Fruit fly (Drosophila melanogaster): ENCODE results near the gene CG5895.
A peak's percentile ranks its signal among the peaks of the same experiment; 100 is the strongest.

Gene CG5895

DNA sequence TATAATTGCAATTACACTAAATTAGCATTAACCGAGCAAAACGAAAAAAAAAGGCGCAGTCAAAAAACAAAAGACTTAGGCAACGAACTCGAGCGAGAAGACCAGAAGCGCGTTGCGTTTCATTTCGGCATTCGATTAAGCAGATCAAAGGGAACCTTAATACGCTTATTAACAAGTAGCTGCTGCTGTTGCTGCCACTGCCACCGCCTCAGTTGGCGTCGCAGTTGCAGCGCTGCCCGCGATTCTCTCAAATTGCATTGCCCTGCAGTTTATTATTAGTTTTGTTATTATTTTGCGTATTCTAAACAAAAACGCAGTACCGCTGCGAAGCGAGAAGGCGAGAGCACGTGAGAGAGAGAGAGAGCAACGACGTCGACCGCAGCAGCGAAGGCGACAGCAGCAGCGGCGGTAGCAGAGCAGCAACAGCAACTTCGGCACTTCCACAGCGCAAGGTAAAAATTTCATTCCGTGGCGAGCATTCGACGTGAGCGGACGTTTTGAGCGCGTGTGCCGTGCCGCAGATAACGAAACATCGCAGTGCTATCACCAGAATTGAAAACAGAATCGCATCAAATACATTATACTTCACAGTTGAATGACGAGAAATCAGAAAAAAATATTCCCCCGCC lies 12.2 kb upstream of the CG5895 start, which contains the start of gene Notum (continued):
- TF ChIP-seq CG4854 (GFP tag; optimal IDR thresholded peaks at IDR 0.05) (no peak), cad (GFP tag; optimal IDR thresholded peaks at IDR 0.05) (peak; percentile 45), CG2712 (tag; optimal IDR thresholded peaks at IDR 0.05) (peak; percentile 9), dm (GFP tag; optimal IDR thresholded peaks at IDR 0.05) (no peak), Spps (tag; optimal IDR thresholded peaks at IDR 0.05) (no peak), Adf1 (GFP tag; IDR thresholded peaks at IDR 0.05) (peak; percentile 93), schlank (tag; optimal IDR thresholded peaks at IDR 0.05) (no peak), CG5180 (GFP tag; optimal IDR thresholded peaks at IDR 0.05) (no peak), CG31365 (tag; optimal IDR thresholded peaks at IDR 0.05) (no peak), CG2202 (tag; optimal IDR thresholded peaks at IDR 0.05) (no peak), ato (GFP tag; IDR thresholded peaks at IDR 0.05; ENCODE audit: partially characterized antibody) (peak; percentile 28; the same call in 1 of the 2 replicates), CG7963 (GFP tag; IDR thresholded peaks at IDR 0.05; ENCODE audit: partially characterized antibody) (no peak), CG16863 (GFP tag; optimal IDR thresholded peaks at IDR 0.05) (peak; percentile 11), Dfd (GFP tag; optimal IDR thresholded peaks at IDR 0.05) (no peak), trem (tag; optimal IDR thresholded peaks at IDR 0.05) (no peak), Rx (GFP tag; IDR thresholded peaks at IDR 0.05) (no peak), ab (GFP tag; optimal IDR thresholded peaks at IDR 0.05) (no peak), Dbx (GFP tag; IDR thresholded peaks at IDR 0.05) (no peak), CG11696 (GFP tag; IDR thresholded peaks at IDR 0.05) (no peak), Dek (tag; optimal IDR thresholded peaks at IDR 0.05) (no peak), row (GFP tag; IDR thresholded peaks at IDR 0.05) (no peak), ro (GFP tag; IDR thresholded peaks at IDR 0.05) (no peak), CG7556 (GFP tag; optimal IDR thresholded peaks at IDR 0.05) (no peak), CG3847 (GFP tag; IDR thresholded peaks at IDR 0.05) (no peak), p53 (GFP tag; optimal IDR thresholded peaks at IDR 0.05) (no peak), hth (optimal IDR thresholded peaks at IDR 0.05) (no peak), CG10543 (GFP tag; optimal IDR thresholded peaks at IDR 0.05) (no peak), sr (GFP tag; IDR thresholded peaks at IDR 0.05) (no peak), CG15601 (tag; optimal IDR thresholded peaks at IDR 0.05) (no peak), mld (GFP tag; IDR thresholded peaks at IDR 0.05; ENCODE audit: partially characterized antibody) (no peak), CG12071 (GFP tag; optimal IDR thresholded peaks at IDR 0.05) (no peak), odd (GFP tag; optimal IDR thresholded peaks at IDR 0.05) (peak; percentile 21), CG13287 (GFP tag; IDR thresholded peaks at IDR 0.05; ENCODE audit: partially characterized antibody) (peak; percentile 15; the same call in 1 of the 2 replicates), CG8944 (GFP tag; optimal IDR thresholded peaks at IDR 0.05) (no peak), chif (GFP tag; optimal IDR thresholded peaks at IDR 0.05) (no peak), CG8359 (GFP tag; optimal IDR thresholded peaks at IDR 0.05; ENCODE audit: borderline replicate concordance) (no peak), CG13624 (GFP tag; optimal IDR thresholded peaks at IDR 0.05) (no peak), Atf3 (GFP tag; optimal IDR thresholded peaks at IDR 0.05) (no peak), CG33557 (GFP tag; optimal IDR thresholded peaks at IDR 0.05) (no peak), Chrac-16 (GFP tag; optimal IDR thresholded peaks at IDR 0.05) (no peak), gcm (GFP tag; optimal IDR thresholded peaks at IDR 0.05) (no peak), CG34376 (GFP tag; optimal IDR thresholded peaks at IDR 0.05) (no peak), chinmo (GFP tag; IDR thresholded peaks at IDR 0.05; ENCODE audit: partially characterized antibody) (0 out of 4 replicates have a peak, but pooled peaks have one; percentile 70), CG1024 (GFP tag; IDR thresholded peaks at IDR 0.05) (no peak), otp (GFP tag; IDR thresholded peaks at IDR 0.05) (peak; percentile 20; the same call in 1 of the 3 replicates), Bteb2 (GFP tag; optimal IDR thresholded peaks at IDR 0.05) (no peak), peb (GFP tag; IDR thresholded peaks at IDR 0.05) (no peak), insv (GFP tag; optimal IDR thresholded peaks at IDR 0.05) (no peak), CG10321 (GFP tag; IDR thresholded peaks at IDR 0.05) (no peak), CG2889 (GFP tag; IDR thresholded peaks at IDR 0.05) (no peak), sd (tag; optimal IDR thresholded peaks at IDR 0.05) (peak; percentile 0)
